Worm (Caenorhabditis elegans) whole organism, L4 larva: Measurements from ENCODE around the gene C08E3.14.
"Not testable (repeated sequence)": the region's sequence is repeated elsewhere in the genome, so short reads cannot be mapped to it uniquely, and the experiment has no call there.

Experiments
- attf-4 ChIP-seq: sonication (generic microtip); optimal IDR thresholded peaks from 3 replicates; lab custom pipeline; 2017; ENCODE audit warnings: missing biosample characterization, missing genetic modification characterization
- ceh-20 ChIP-seq: fragments of 200-800 bp; sonication (Bioruptor generic); IDR thresholded peaks from 2 replicates; pipeline ENCODE4 v1.3.6; 2022; ENCODE audit warnings: missing genetic modification reagents, missing genetic modification characterization, missing compliant biosample characterization

- not testable (repeated sequence) for TF ChIP-seq ceh-20 (GFP tag; lab: Robert Waterston, UW); attf-4 (tag; lab: Kevin White, UChicago)
Observed at ce11 chrII:1636392-1636791, 10.6 kb downstream of the C08E3.14 start, which contains the start of gene srg-20.
